Worm (Caenorhabditis elegans) whole organism, L1 larva: ENCODE results near the gene F41E6.12.

Experiments
- C16A3.4 ChIP-seq: fragments of 150-350 bp; optimal IDR thresholded peaks from 2 replicates; lab custom pipeline; 2014; ENCODE audit warnings: missing biosample characterization, missing genetic modification characterization
- C34B4.2 ChIP-seq: sonication (generic microtip); optimal IDR thresholded peaks from 2 replicates; lab custom pipeline; 2017; ENCODE audit warnings: mild to moderate bottlenecking, missing genetic modification characterization, missing compliant biosample characterization
- Y116A8C.19 ChIP-seq: sonication (generic microtip); optimal IDR thresholded peaks from 2 replicates; lab custom pipeline; 2016; ENCODE audit warnings: missing compliant biosample characterization, missing genetic modification characterization, borderline replicate concordance
- aha-1 ChIP-seq: fragments of 150-350 bp; optimal IDR thresholded peaks from 2 replicates; lab custom pipeline; 2014; ENCODE audit warnings: missing biosample characterization, missing genetic modification characterization
- aly-2 ChIP-seq: fragments of 150-350 bp; optimal IDR thresholded peaks from 2 replicates; lab custom pipeline; 2014; ENCODE audit warnings: missing biosample characterization, missing genetic modification characterization
- ceh-63 ChIP-seq: fragments of 200-800 bp; sonication (Bioruptor generic); optimal IDR thresholded peaks from 2 replicates; lab custom pipeline; 2018; ENCODE audit warnings: mild to moderate bottlenecking, missing genetic modification characterization, missing compliant biosample characterization
- ceh-82 ChIP-seq, 3 experiments: fragments of 150-350 bp in 1 of 3; sonication (generic microtip) in 2 of 3; optimal IDR thresholded peaks; 2 replicates each; lab custom pipeline; 2014 to 2017; ENCODE audit warnings: missing biosample characterization in 3 of 3, missing genetic modification characterization in 3 of 3
- ceh-88 ChIP-seq: fragments of 200-800 bp; sonication (Bioruptor generic); IDR thresholded peaks from 2 replicates; pipeline ENCODE4 v1.3.6; 2022; ENCODE audit warnings: missing genetic modification characterization, missing compliant biosample characterization
- ceh-90 ChIP-seq: sonication (generic microtip); optimal IDR thresholded peaks from 2 replicates; lab custom pipeline; 2016; ENCODE audit warnings: missing genetic modification characterization, missing compliant biosample characterization
- ces-1 ChIP-seq: fragments of 150-350 bp; optimal IDR thresholded peaks from 2 replicates; lab custom pipeline; 2014; ENCODE audit warnings: missing biosample characterization, missing genetic modification reagents, missing genetic modification characterization
- dsc-1 ChIP-seq: sonication (generic microtip); optimal IDR thresholded peaks from 2 replicates; lab custom pipeline; 2016; ENCODE audit warnings: mild to moderate bottlenecking, missing genetic modification characterization, missing compliant biosample characterization
- efl-1 ChIP-seq, 4 experiments: fragments of 150-350 bp; optimal IDR thresholded peaks in 3 of 4; peaks in 1 of 4; 1 replicate in 1 of 4; 2 replicates in 3 of 4; lab custom pipeline; 2014; ENCODE audit warnings: missing biosample characterization in 2 of 4, missing genetic modification characterization in 2 of 4, missing genetic modification reagents in 2 of 4
- egl-13 ChIP-seq: sonication (generic microtip); optimal IDR thresholded peaks from 2 replicates; lab custom pipeline; 2016; ENCODE audit warnings: missing genotype, missing genetic modification reagents, missing genetic modification characterization, missing compliant biosample characterization
- fkh-10 ChIP-seq: sonication (generic microtip); optimal IDR thresholded peaks from 2 replicates; lab custom pipeline; 2017; ENCODE audit warnings: missing biosample characterization, missing genetic modification reagents, missing genetic modification characterization
- fkh-8 ChIP-seq: sonication (generic microtip); optimal IDR thresholded peaks from 2 replicates; lab custom pipeline; 2016; ENCODE audit warnings: mild to moderate bottlenecking, missing genetic modification characterization, missing compliant biosample characterization
- fos-1 ChIP-seq: fragments of 150-350 bp; optimal IDR thresholded peaks from 2 replicates; lab custom pipeline; 2014; ENCODE audit warnings: missing biosample characterization, missing genetic modification characterization
- grh-1 ChIP-seq: fragments of 200-800 bp; sonication (Bioruptor generic); IDR thresholded peaks from 2 replicates; pipeline ENCODE4 v1.3.6; 2022; ENCODE audit warnings: missing genetic modification reagents, missing genetic modification characterization, missing compliant biosample characterization
- hpl-2 ChIP-seq: fragments of 150-350 bp; optimal IDR thresholded peaks from 2 replicates; lab custom pipeline; 2014; ENCODE audit warnings: missing biosample characterization, missing genetic modification reagents, missing genetic modification characterization
- irx-1 ChIP-seq: sonication (generic microtip); optimal IDR thresholded peaks from 2 replicates; lab custom pipeline; 2016; ENCODE audit warnings: missing genetic modification characterization, missing compliant biosample characterization
- lin-15B ChIP-seq: fragments of 150-350 bp; sonication (generic microtip); optimal IDR thresholded peaks from 3 replicates; lab custom pipeline; 2014; ENCODE audit warnings: missing biosample characterization, missing genetic modification characterization
- lin-35 ChIP-seq, 2 experiments: fragments of 150-350 bp; optimal IDR thresholded peaks; 2 replicates each; lab custom pipeline; 2014; ENCODE audit warnings: missing biosample characterization in 2 of 2, missing genetic modification characterization in 2 of 2, missing genetic modification reagents in 2 of 2
- lir-3 ChIP-seq: sonication (generic microtip); optimal IDR thresholded peaks from 2 replicates; lab custom pipeline; 2016; ENCODE audit warnings: mild to moderate bottlenecking, missing genetic modification characterization, moderate library complexity, missing compliant biosample characterization; ENCODE audit not compliant: poor library complexity
- mef-2 ChIP-seq: fragments of 150-350 bp; optimal IDR thresholded peaks from 2 replicates; lab custom pipeline; 2014; ENCODE audit warnings: missing biosample characterization, missing genetic modification characterization
- mep-1 ChIP-seq: fragments of 150-350 bp; optimal IDR thresholded peaks from 2 replicates; lab custom pipeline; 2014; ENCODE audit warnings: missing biosample characterization, missing genetic modification characterization
- nhr-19 ChIP-seq: fragments of 200-800 bp; sonication (Bioruptor generic); conservative IDR thresholded peaks from 2 replicates; pipeline ENCODE4 v1.3.6; 2022; ENCODE audit warnings: missing genetic modification characterization, missing compliant biosample characterization
- nhr-237 ChIP-seq: fragments of 150-350 bp; optimal IDR thresholded peaks from 2 replicates; lab custom pipeline; 2014; ENCODE audit warnings: missing biosample characterization, missing genetic modification characterization
- nhr-28 ChIP-seq: fragments of 150-350 bp; optimal IDR thresholded peaks from 2 replicates; lab custom pipeline; 2014; ENCODE audit warnings: missing biosample characterization, missing genetic modification characterization
- nhr-47 ChIP-seq: sonication (generic microtip); optimal IDR thresholded peaks from 2 replicates; lab custom pipeline; 2016; ENCODE audit warnings: mild to moderate bottlenecking, missing genetic modification characterization, moderate library complexity, missing compliant biosample characterization
- nhr-85 ChIP-seq: sonication (generic microtip); peaks from one replicate; lab custom pipeline; 2016; ENCODE audit warnings: missing genetic modification characterization, inconsistent platforms, missing compliant biosample characterization
- pax-3 ChIP-seq: fragments of 200-800 bp; sonication (Bioruptor generic); optimal IDR thresholded peaks from 2 replicates; lab custom pipeline; 2018; ENCODE audit warnings: mild to moderate bottlenecking, missing genetic modification characterization, moderate library complexity, missing compliant biosample characterization
- pqm-1 ChIP-seq: sonication (generic microtip); optimal IDR thresholded peaks from 3 replicates; lab custom pipeline; 2017; ENCODE audit warnings: missing biosample characterization, missing genetic modification characterization
- rnt-1 ChIP-seq: sonication (generic microtip); optimal IDR thresholded peaks from 2 replicates; lab custom pipeline; 2016; ENCODE audit warnings: mild to moderate bottlenecking, missing genetic modification characterization, moderate library complexity, missing compliant biosample characterization
- skn-1 ChIP-seq: fragments of 150-350 bp; optimal IDR thresholded peaks from 2 replicates; lab custom pipeline; 2014; ENCODE audit warnings: missing biosample characterization, missing genetic modification characterization
- snpc-4 ChIP-seq: fragments of 150-350 bp; optimal IDR thresholded peaks from 2 replicates; lab custom pipeline; 2014; ENCODE audit warnings: missing biosample characterization, missing genetic modification characterization
- sptf-1 ChIP-seq: fragments of 150-350 bp; optimal IDR thresholded peaks from 2 replicates; lab custom pipeline; 2014; ENCODE audit warnings: missing biosample characterization, missing genetic modification characterization
- sup-37 ChIP-seq: fragments of 200-800 bp; sonication (Bioruptor generic); optimal IDR thresholded peaks from 2 replicates; lab custom pipeline; 2018; ENCODE audit warnings: mild to moderate bottlenecking, missing genetic modification characterization, missing compliant biosample characterization
- swsn-7 ChIP-seq: sonication (generic microtip); optimal IDR thresholded peaks from 2 replicates; lab custom pipeline; 2016; ENCODE audit warnings: missing genetic modification characterization, missing compliant biosample characterization
- tbx-2 ChIP-seq: sonication (generic microtip); optimal IDR thresholded peaks from 2 replicates; lab custom pipeline; 2016; ENCODE audit warnings: missing genetic modification characterization, missing compliant biosample characterization
- tlp-1 ChIP-seq: fragments of 150-350 bp; optimal IDR thresholded peaks from 2 replicates; lab custom pipeline; 2014; ENCODE audit warnings: missing biosample characterization, missing genetic modification characterization
- unc-30 ChIP-seq: sonication (generic microtip); optimal IDR thresholded peaks from 2 replicates; lab custom pipeline; 2017; ENCODE audit warnings: missing biosample characterization, missing genetic modification characterization
- unc-62 ChIP-seq: fragments of 150-350 bp; optimal IDR thresholded peaks from 2 replicates; lab custom pipeline; 2014; ENCODE audit warnings: missing biosample characterization, missing genetic modification reagents, missing genetic modification characterization
- unc-86 ChIP-seq: sonication (generic microtip); optimal IDR thresholded peaks from 2 replicates; lab custom pipeline; 2016; ENCODE audit warnings: missing genetic modification characterization, missing compliant biosample characterization
- vab-15 ChIP-seq: sonication (generic microtip); optimal IDR thresholded peaks from 2 replicates; lab custom pipeline; 2017; ENCODE audit warnings: missing genotype, mild to moderate bottlenecking, missing genetic modification characterization, missing compliant biosample characterization
- zag-1 ChIP-seq: fragments of 150-350 bp; optimal IDR thresholded peaks from 2 replicates; lab custom pipeline; 2014; ENCODE audit warnings: missing biosample characterization, missing genetic modification characterization
- zip-4 ChIP-seq: fragments of 200-800 bp; sonication (Bioruptor generic); optimal IDR thresholded peaks from 2 replicates; lab custom pipeline; 2018; ENCODE audit warnings: mild to moderate bottlenecking, missing genetic modification characterization, moderate library complexity, missing compliant biosample characterization
- ztf-11 ChIP-seq, 2 experiments: sonication (generic microtip); optimal IDR thresholded peaks; 2 replicates each; lab custom pipeline; 2016 to 2017; ENCODE audit warnings: missing genetic modification characterization in 2 of 2, missing biosample characterization in 1 of 2, missing compliant biosample characterization in 1 of 2
- ztf-4 ChIP-seq: fragments of 150-350 bp; optimal IDR thresholded peaks from 2 replicates; lab custom pipeline; 2014; ENCODE audit warnings: missing biosample characterization, missing genetic modification characterization

F41E6.12 gene

DNA sequence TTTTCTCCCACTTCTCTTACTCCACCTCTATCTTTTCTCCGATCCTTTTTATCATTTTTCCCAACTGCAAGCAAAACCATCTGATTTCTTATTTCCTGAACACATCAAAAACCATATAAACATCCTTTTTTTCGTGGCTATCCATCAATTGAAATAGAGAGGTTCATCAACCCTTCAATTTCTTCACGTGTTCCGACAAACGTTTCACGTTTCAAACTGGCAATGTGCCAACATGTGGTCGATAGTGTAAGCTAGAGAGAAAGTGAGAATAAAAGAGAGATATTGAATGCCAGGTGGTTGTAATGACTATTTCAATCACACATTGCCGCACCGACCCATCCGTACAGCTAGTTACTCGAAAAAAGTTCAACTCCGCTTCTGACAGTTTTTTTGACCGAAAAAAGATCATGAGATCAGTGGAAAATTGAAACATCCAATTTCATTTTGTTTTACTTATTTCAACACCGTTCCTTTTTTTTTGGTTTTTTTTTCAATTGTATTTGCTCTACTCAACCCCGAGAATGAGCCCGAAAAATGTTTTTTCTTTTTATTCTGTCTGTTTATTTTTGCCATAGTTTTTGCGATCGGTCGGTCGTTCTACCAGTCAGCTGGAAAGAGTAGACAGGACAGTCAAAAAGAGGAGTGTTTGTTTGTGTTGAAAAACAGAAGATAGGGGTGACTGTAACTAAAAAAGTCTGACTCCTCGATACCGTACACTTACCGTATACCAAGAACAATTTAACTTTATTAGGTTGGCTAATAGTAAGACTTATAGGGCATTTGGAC is 29.8 kb upstream of the F41E6.12 start (continued):
- TF ChIP-seq nhr-237 (no peak), ceh-88 (GFP tag; lab: Robert Waterston, UW) (no peak), pqm-1 (tag; lab: Kevin White, UChicago) (no peak), C34B4.2 (no peak), C16A3.4 (tag; lab: Kevin White, UChicago) (peak; percentile 2), nhr-28 (tag; lab: Kevin White, UChicago) (no peak), irx-1 (tag; lab: Kevin White, UChicago) (no peak), unc-30 (tag; lab: Kevin White, UChicago) (no peak), ztf-4 (tag; lab: Kevin White, UChicago) (peak; percentile 7), aha-1 (no peak), ztf-11 (tag; optimal IDR thresholded peaks at IDR 0.05; lab: Kevin White, UChicago) (no peak), sup-37 (GFP tag; lab: Kevin White, UChicago) (peak; percentile 13), unc-62 (no peak), ceh-82 (tag; optimal IDR thresholded peaks at IDR 0.05; lab: Kevin White, UChicago) (no peak), fos-1 (tag; lab: Kevin White, UChicago) (no peak), pax-3 (tag; lab: Kevin White, UChicago) (no peak), fkh-10 (no peak), rnt-1 (tag; lab: Kevin White, UChicago) (peak; percentile 56), Y116A8C.19 (tag; lab: Kevin White, UChicago) (no peak), grh-1 (GFP tag; lab: Robert Waterston, UW) (no peak), aly-2 (tag; lab: Kevin White, UChicago) (no peak), unc-86 (tag; lab: Kevin White, UChicago) (no peak), ceh-90 (no peak), nhr-47 (no peak), tbx-2 (peak; percentile 8), hpl-2 (GFP tag; lab: Kevin White, UChicago) (no peak), fkh-8 (tag; lab: Kevin White, UChicago) (no peak), lin-15B (tag; lab: Kevin White, UChicago) (no peak), mep-1 (no peak), swsn-7 (no peak), vab-15 (tag; lab: Kevin White, UChicago) (no peak), zip-4 (GFP tag; lab: Kevin White, UChicago) (no peak), mef-2 (tag; lab: Kevin White, UChicago) (no peak)

DNA sequence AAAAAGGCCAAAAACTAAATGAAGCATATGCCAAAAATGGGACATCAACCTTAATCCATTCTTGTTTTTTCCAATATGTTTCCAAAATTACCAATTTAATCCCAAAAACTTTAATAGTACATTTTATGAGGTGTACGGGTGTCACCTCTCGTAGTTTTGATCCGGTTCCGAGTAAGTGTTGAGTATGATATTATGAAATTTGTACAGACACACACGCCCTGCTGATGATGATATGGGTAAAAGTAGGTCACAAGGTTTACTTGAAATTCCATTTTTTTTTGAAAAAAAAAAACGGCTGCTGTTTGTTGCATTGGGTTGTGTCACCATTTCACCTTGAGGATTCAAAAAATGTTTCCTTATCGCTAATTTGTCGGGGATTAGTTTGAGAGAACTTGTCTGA is 29.0 kb upstream of the F41E6.12 start:
- TF ChIP-seq ceh-63 (GFP tag; lab: Kevin White, UChicago) (no peak), snpc-4 (tag; lab: Kevin White, UChicago) (no peak), aly-2 (tag; lab: Kevin White, UChicago) (no peak), skn-1 (tag; lab: Kevin White, UChicago) (peak; percentile 80), ces-1 (GFP tag; lab: Kevin White, UChicago) (no peak), zag-1 (no peak), lir-3 (tag; lab: Kevin White, UChicago) (no peak), unc-86 (tag; lab: Kevin White, UChicago) (no peak), sptf-1 (tag; lab: Kevin White, UChicago) (no peak), nhr-85 (tag; lab: Kevin White, UChicago) (peak; percentile 51), lin-35 (GFP tag; optimal IDR thresholded peaks at IDR 0.05; lab: Kevin White, UChicago) (peak in 1 of 2 experiments; percentile 3), C16A3.4 (tag; lab: Kevin White, UChicago) (no peak), tlp-1 (tag; lab: Kevin White, UChicago) (no peak), nhr-19 (GFP tag; lab: Robert Waterston, UW) (no peak), unc-62 (no peak), efl-1 (optimal IDR thresholded peaks at IDR 0.05; lab: Kevin White, UChicago) (no peak), efl-1 (GFP tag; optimal IDR thresholded peaks at IDR 0.05 in 1 of 2; lab: Kevin White, UChicago) (peak in 1 of 2 experiments; percentile 79), dsc-1 (no peak), egl-13 (tag; lab: Kevin White, UChicago) (no peak)
